Worm (Caenorhabditis elegans): ENCODE data around the gene ZK1067.3.
A peak's percentile ranks its signal among the peaks of the same experiment; 100 is the strongest.

ZK1067.3 gene

ce11 chrII:9246648-9247047, 23.6 kb downstream of the ZK1067.3 start, which contains the start of gene T26C5.5:
T26C5.5 (minus strand) TSS chrII:9246748.
- no peak for TF ChIP-seq bed-3 (GFP tag; optimal IDR thresholded peaks at IDR 0.05)
- no peak for TF ChIP-seq nhr-237 (tag; optimal IDR thresholded peaks at IDR 0.05)
- TF ChIP-seq nhr-76 (tag; optimal IDR thresholded peaks at IDR 0.05) = no peak
- no peak for TF ChIP-seq snpc-4 (tag; optimal IDR thresholded peaks at IDR 0.05)

- TF ChIP-seq nhr-12 (tag; optimal IDR thresholded peaks at IDR 0.05) (no peak), mab-5 (tag; optimal IDR thresholded peaks at IDR 0.05) (no peak), lsy-2 (tag; optimal IDR thresholded peaks at IDR 0.05) (no peak), ztf-11 (tag; optimal IDR thresholded peaks at IDR 0.05) (no peak), elt-1 (tag; optimal IDR thresholded peaks at IDR 0.05; ENCODE audit: borderline replicate concordance, insufficient read depth) (no peak)
These were observed 27.4 kb downstream of the ZK1067.3 start, which contains the start of gene T26C5.4 for ce11 chrII:9250422-9250821. T26C5.4 (minus strand) TSS chrII:9250522.

ce11 chrII:9251529-9251928, 28.5 kb downstream of the ZK1067.3 start:
- no peak for TF ChIP-seq elt-1 (tag; optimal IDR thresholded peaks at IDR 0.05; ENCODE audit: borderline replicate concordance, insufficient read depth)
- TF ChIP-seq unc-62 (GFP tag; optimal IDR thresholded peaks at IDR 0.05) = no peak
- no peak for TF ChIP-seq mep-1 (tag; optimal IDR thresholded peaks at IDR 0.05)
- no peak for TF ChIP-seq lsy-2 (tag; optimal IDR thresholded peaks at IDR 0.05)
- TF ChIP-seq hlh-1 (tag; optimal IDR thresholded peaks at IDR 0.05) = no peak
- no peak for TF ChIP-seq ztf-11 (tag; optimal IDR thresholded peaks at IDR 0.05)
- TF ChIP-seq elt-3 (tag; optimal IDR thresholded peaks at IDR 0.05) = no peak
- no peak for TF ChIP-seq nhr-76 (tag; optimal IDR thresholded peaks at IDR 0.05)
- no peak for TF ChIP-seq nhr-237 (tag; optimal IDR thresholded peaks at IDR 0.05)

DNA sequence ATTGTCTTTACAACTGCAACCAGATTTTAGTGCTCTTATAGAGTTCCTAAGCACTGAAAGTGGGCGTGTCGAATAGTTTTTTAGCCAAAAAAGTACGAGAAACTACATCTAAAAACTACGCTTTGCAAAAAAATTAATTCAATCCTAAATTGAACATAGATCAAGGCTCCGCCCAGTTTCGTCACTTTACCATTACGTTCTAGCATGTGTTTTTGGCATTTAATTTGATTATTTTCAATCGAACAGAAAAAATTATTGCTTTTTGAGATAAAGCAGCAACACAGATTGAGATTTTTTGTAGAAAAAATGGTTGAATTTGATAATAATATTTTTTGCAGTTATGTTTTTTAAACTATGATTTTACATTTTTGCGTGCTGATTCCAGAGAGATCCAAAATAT, 31.1 kb downstream of the ZK1067.3 start, which contains the start of gene nlp-82:
Gene nlp-82 (minus strand): TSS at position 101 of the 400 bp plus-strand sequence.
- TF ChIP-seq nhr-2 (tag; optimal IDR thresholded peaks at IDR 0.05) (no peak), nhr-76 (tag; optimal IDR thresholded peaks at IDR 0.05) (no peak), nhr-12 (tag; optimal IDR thresholded peaks at IDR 0.05) (no peak), flh-1 (GFP tag; optimal IDR thresholded peaks at IDR 0.05) (no peak), nhr-237 (tag; optimal IDR thresholded peaks at IDR 0.05) (no peak), M03D4.4 (tag; optimal IDR thresholded peaks at IDR 0.05) (no peak), snpc-4 (tag; optimal IDR thresholded peaks at IDR 0.05) (no peak), lin-32 (GFP tag; optimal IDR thresholded peaks at IDR 0.05) (no peak), pha-4 (tag; optimal IDR thresholded peaks at IDR 0.05) (no peak), lsy-2 (tag; optimal IDR thresholded peaks at IDR 0.05) (no peak), unc-39 (tag; optimal IDR thresholded peaks at IDR 0.05) (no peak), lin-13 (tag; optimal IDR thresholded peaks at IDR 0.05) (no peak), mep-1 (tag; optimal IDR thresholded peaks at IDR 0.05) (no peak)

- TF ChIP-seq M03D4.4 (tag; optimal IDR thresholded peaks at IDR 0.05) = peak; percentile 23
- no peak for TF ChIP-seq flh-1 (GFP tag; optimal IDR thresholded peaks at IDR 0.05)
- TF ChIP-seq cnd-1 (tag; optimal IDR thresholded peaks at IDR 0.05) = peak; percentile 22
- no peak for TF ChIP-seq nhr-12 (tag; optimal IDR thresholded peaks at IDR 0.05)
- no peak for TF ChIP-seq nhr-237 (tag; optimal IDR thresholded peaks at IDR 0.05)
- TF ChIP-seq elt-3 (tag; optimal IDR thresholded peaks at IDR 0.05) = no peak
- peak; percentile 24 for TF ChIP-seq mls-2 (tag; optimal IDR thresholded peaks at IDR 0.05)
- no peak for TF ChIP-seq blmp-1 (tag; optimal IDR thresholded peaks at IDR 0.05)
- no peak for TF ChIP-seq unc-62 (GFP tag; optimal IDR thresholded peaks at IDR 0.05)
- no peak for TF ChIP-seq unc-39 (tag; optimal IDR thresholded peaks at IDR 0.05)
- TF ChIP-seq ces-1 (GFP tag; optimal IDR thresholded peaks at IDR 0.05) = peak; percentile 9
- no peak for TF ChIP-seq elt-1 (tag; optimal IDR thresholded peaks at IDR 0.05; ENCODE audit: borderline replicate concordance, insufficient read depth)
- TF ChIP-seq zip-8 (tag; optimal IDR thresholded peaks at IDR 0.05) = no peak
- no peak for TF ChIP-seq nhr-76 (tag; optimal IDR thresholded peaks at IDR 0.05)
- TF ChIP-seq ceh-43 (GFP tag; optimal IDR thresholded peaks at IDR 0.05) = no peak
- TF ChIP-seq snpc-4 (tag; optimal IDR thresholded peaks at IDR 0.05) = no peak
- peak; percentile 35 for TF ChIP-seq sptf-1 (tag; optimal IDR thresholded peaks at IDR 0.05)
- TF ChIP-seq unc-120 (tag; optimal IDR thresholded peaks at IDR 0.05; ENCODE audit: poor library complexity, severe bottlenecking) = no peak
- TF ChIP-seq mab-5 (tag; optimal IDR thresholded peaks at IDR 0.05) = no peak
- TF ChIP-seq ceh-83 (GFP tag; optimal IDR thresholded peaks at IDR 0.05) = peak; percentile 70
- TF ChIP-seq lin-32 (GFP tag; optimal IDR thresholded peaks at IDR 0.05) = no peak
- no peak for TF ChIP-seq sem-2 (GFP tag; optimal IDR thresholded peaks at IDR 0.05)
- TF ChIP-seq mep-1 (tag; optimal IDR thresholded peaks at IDR 0.05) = no peak
- TF ChIP-seq lsy-2 (tag; optimal IDR thresholded peaks at IDR 0.05) = no peak
These were observed 35.0 kb downstream of the ZK1067.3 start for ce11 chrII:9258034-9258556.
